Worm (Caenorhabditis elegans): ENCODE results near the gene sahd-1.
"Not testable (repeated sequence)": the region's sequence is repeated elsewhere in the genome, so short reads cannot be mapped to it uniquely, and the experiment has no call there.

sahd-1 gene

DNA sequence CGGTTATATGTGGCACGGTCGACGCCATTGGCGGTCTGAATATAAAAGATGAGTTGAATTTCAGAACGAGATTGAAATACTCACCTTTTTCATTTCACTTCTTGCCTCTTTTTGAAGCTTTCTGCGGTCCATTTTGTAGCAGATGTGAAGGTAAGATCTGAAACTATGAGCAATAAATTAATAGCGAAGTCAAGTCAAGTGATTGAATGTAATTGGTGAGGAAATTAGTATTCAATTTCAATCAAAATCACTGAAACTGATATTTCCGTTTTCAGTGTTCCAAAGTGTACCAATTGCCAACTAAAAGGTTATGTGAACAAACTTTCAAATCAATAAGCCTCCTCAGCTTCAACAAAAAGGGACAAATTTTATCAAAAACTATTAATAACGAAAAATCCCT, 26.9 kb upstream of the sahd-1 start, which contains the start of gene C17C3.24:
Gene C17C3.24 (minus strand): TSS at position 101 of the 400 bp plus-strand sequence.
- TF ChIP-seq nhr-76 (tag; optimal IDR thresholded peaks at IDR 0.05), result no peak
- no peak for TF ChIP-seq nhr-77 (tag; optimal IDR thresholded peaks at IDR 0.05)
- no peak for TF ChIP-seq fkh-2 (tag; optimal IDR thresholded peaks at IDR 0.05)
- TF ChIP-seq egl-5 (tag; optimal IDR thresholded peaks at IDR 0.05), result no peak
- no peak for TF ChIP-seq daf-12 (tag; optimal IDR thresholded peaks at IDR 0.05)
- no peak for TF ChIP-seq pha-4 (tag; optimal IDR thresholded peaks at IDR 0.05)

- TF ChIP-seq lin-15B (tag; optimal IDR thresholded peaks at IDR 0.05); skn-1 (tag; optimal IDR thresholded peaks at IDR 0.05); ama-1 (optimal IDR thresholded peaks at IDR 0.05): not testable (repeated sequence)
Observed at ce11 chrII:5540113-5540512, 25.4 kb upstream of the sahd-1 start, which contains the start of gene hlh-27. hlh-27 (minus strand) TSS chrII:5540213.

DNA sequence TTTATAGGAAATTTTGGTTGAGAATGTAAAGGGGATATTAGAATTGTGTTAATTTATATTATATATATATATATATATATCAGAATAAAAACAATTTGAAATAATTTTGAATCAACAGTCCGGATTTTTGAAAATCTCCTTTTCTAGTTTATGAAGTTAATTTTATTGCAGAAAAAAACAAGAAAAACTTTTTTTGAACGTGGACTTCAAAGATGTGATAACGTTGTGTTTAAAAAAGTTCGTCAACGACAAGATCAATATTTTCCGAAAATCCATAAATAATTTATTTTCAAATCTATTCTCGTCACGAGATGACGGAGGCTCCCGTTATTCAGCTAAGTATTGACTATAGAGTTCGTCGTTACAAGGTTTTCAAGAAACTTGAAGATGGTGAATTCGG, 22.8 kb upstream of the sahd-1 start, which contains the start of gene C17C3.11:
Gene C17C3.11 (plus strand): TSS at position 301 of the 400 bp plus-strand sequence.
- no peak for TF ChIP-seq fkh-10 (GFP tag; optimal IDR thresholded peaks at IDR 0.05)
- no peak for TF ChIP-seq sea-2 (GFP tag; optimal IDR thresholded peaks at IDR 0.05)

DNA sequence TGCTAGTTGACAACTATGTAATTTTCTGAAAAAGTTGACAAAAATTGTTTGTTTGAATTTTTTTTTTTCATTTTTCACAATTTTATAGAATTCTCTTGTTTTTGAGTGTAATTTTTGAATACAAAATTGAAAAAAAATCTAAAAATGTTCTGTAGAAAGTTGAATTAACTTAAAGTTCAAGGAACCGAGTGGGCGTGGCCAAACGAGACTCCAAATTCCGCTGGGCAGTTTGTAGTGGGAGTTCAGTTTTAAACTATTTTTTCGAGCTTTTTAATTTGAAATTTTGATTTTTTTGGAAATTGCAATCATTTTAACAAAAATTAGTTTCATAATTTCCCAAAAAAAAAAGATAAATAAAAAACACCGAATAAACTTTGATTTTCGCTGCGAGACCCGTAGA, 22.3 kb upstream of the sahd-1 start:
- TF ChIP-seq nhr-11 (tag; optimal IDR thresholded peaks at IDR 0.05) (no peak), pha-4 (tag; optimal IDR thresholded peaks at IDR 0.05) (no peak), elt-2 (tag; optimal IDR thresholded peaks at IDR 0.05) (no peak), mml-1 (tag; optimal IDR thresholded peaks at IDR 0.05) (no peak), nhr-76 (tag; optimal IDR thresholded peaks at IDR 0.05) (no peak), fos-1 (tag; optimal IDR thresholded peaks at IDR 0.05) (no peak)

DNA sequence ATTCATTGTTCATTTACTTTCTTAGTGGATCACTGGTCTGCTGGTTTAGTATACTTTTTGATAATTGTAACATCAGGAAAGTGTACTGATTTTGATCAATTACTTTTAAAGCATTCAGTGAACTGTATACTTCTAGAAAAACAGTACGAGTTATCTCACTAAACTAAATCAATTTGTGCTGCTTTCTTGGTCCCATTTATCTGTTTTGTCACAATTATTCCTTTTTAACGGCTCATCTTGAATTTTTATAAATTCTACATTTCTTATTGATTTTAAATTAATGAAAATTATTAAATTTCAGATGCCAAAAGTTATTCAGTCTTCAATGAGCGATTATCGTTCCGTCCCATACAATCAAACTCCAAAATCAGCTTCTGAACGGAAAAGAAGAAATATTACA, 20.2 kb upstream of the sahd-1 start, which contains the start of gene hlh-25:
Gene hlh-25 (plus strand): TSS at position 301 of the 400 bp plus-strand sequence.
- not testable (repeated sequence) for TF ChIP-seq ama-1 (optimal IDR thresholded peaks at IDR 0.05); ztf-4 (tag; optimal IDR thresholded peaks at IDR 0.05); unc-39 (tag; optimal IDR thresholded peaks at IDR 0.05)

DNA sequence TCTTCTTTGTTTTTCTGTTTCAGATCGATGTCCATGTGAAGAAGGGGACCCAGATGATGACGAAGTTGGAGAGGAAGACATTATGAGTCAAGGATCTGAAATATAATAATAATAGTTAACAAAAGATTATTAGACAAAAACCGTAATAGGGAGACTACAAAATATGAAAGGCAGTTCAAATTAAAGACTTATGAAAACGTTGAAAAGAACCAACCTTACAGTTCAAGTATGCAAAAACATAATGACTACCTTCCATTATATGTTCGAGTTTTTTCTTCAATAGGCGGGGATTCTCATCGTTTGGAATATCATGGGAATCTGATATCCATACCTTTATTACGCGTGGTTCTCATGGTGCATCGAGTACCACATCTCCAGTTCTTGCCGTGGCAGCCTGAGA, 18.9 kb upstream of the sahd-1 start, which contains the start of gene hlh-26:
Gene hlh-26 (minus strand): TSS at position 101 of the 400 bp plus-strand sequence.
- TF ChIP-seq fos-1 (tag; optimal IDR thresholded peaks at IDR 0.05), result no peak
- no peak for TF ChIP-seq nfya-1 (tag; optimal IDR thresholded peaks at IDR 0.05; ENCODE audit: insufficient read depth)
- no peak for TF ChIP-seq sea-2 (GFP tag; optimal IDR thresholded peaks at IDR 0.05)
- TF ChIP-seq tbx-2 (tag; optimal IDR thresholded peaks at IDR 0.05), result no peak
- no peak for TF ChIP-seq egl-5 (tag; optimal IDR thresholded peaks at IDR 0.05)
- no peak for TF ChIP-seq elt-1 (tag; optimal IDR thresholded peaks at IDR 0.05)
- no peak for TF ChIP-seq nhr-12 (tag; optimal IDR thresholded peaks at IDR 0.05)

- TF ChIP-seq eor-1 (tag; optimal IDR thresholded peaks at IDR 0.05) (no peak), ama-1 (optimal IDR thresholded peaks at IDR 0.05) (no peak), nhr-11 (tag; optimal IDR thresholded peaks at IDR 0.05) (no peak)
Observed at ce11 chrII:5531855-5532328, 17.1 kb upstream of the sahd-1 start, which contains the start of gene C17C3.9. C17C3.9 (minus strand) TSS chrII:5532278.

ce11 chrII:5527841-5528240, 13.1 kb upstream of the sahd-1 start, which contains the start of gene ZK177.1:
ZK177.1 (plus strand) TSS chrII:5528141.
- TF ChIP-seq tbx-2 (tag; optimal IDR thresholded peaks at IDR 0.05) (no peak), ceh-28 (tag; optimal IDR thresholded peaks at IDR 0.05) (no peak), lsy-12 (tag; optimal IDR thresholded peaks at IDR 0.05) (no peak)

DNA sequence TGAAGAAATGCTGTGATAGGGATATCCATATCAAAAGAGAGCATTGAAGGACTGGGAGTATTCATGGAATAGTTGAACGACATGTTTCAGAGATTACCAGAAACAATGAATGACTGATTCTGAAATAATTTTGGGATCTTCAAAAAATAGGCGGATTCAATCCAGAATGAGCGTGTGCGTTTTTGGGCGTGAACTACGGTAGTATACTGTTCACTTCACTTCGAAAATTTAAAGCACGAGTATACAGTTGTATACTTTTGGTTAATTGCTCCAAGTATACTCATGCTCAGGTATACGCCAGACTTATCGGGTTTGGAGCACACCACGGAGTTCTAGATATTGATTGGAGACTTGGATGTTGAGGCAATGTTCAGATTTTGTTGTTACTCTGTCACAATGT, 10.6 kb upstream of the sahd-1 start, which contains the start of gene tbx-35:
Gene tbx-35 (minus strand): TSS at position 101 of the 400 bp plus-strand sequence.
- TF ChIP-seq elt-1 (tag; optimal IDR thresholded peaks at IDR 0.05) (no peak), ceh-16 (tag; optimal IDR thresholded peaks at IDR 0.05) (no peak), ztf-11 (tag; optimal IDR thresholded peaks at IDR 0.05) (no peak)

All from whole organism, L3 larva.